Worm (Caenorhabditis elegans): ENCODE measurements around the gene Y51H7C.1.
"Not testable (repeated sequence)": the region's sequence is repeated elsewhere in the genome, so short reads cannot be mapped to it uniquely, and the experiment has no call there.

Y51H7C.1 gene

DNA sequence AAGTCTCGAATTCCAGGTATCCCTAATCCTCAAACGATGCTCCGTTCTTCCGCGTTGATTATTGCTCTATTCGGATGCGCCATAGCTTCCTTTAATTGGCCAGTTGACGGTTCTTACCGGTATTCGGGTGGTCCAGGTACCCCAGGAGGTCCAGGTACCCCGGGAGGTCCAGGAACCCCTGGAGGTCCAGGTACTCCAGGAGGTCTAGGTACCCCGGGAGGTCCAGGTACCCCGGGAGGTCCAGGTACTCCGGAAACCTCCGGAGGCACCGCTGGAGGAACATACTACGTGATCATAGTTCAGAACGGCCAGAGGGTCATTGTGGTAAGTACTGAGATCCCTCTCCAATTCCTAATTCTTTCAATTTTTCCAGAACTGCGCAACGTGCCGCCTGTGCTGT, at the start of gene Y51H7C.1:
Y51H7C.1 (plus strand) TSS at position 17 of the 400 bp plus-strand sequence.
- not testable (repeated sequence) for TF ChIP-seq ceh-36 (tag; optimal IDR thresholded peaks at IDR 0.05); F13C5.2 (tag; optimal IDR thresholded peaks at IDR 0.05); ama-1 (optimal IDR thresholded peaks at IDR 0.05)

DNA sequence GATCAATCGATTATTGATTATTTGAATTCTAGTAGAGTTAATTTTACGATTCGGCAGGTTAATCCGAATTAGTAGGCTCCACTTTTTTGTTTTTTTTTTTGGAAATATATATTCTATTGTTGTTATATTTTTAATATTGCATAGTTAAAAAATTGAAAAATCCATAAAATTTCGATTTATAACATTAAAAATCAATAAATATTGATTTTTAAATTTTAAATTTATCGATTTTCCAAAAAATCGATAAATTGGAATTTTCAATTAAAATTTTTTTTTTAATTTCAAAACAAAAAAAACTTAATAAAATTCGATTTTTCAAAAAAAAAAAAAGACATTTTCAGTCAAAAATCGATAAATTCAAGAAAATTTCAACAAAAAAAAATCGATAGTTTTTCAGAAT, 47.5 kb upstream of the Y51H7C.1 start:
- TF ChIP-seq aly-1 (tag; optimal IDR thresholded peaks at IDR 0.05) (no peak), hmbx-1 (tag; optimal IDR thresholded peaks at IDR 0.05) (no peak), ceh-13 (GFP tag; optimal IDR thresholded peaks at IDR 0.05) (no peak), hmg-4 (GFP tag; optimal IDR thresholded peaks at IDR 0.05) (no peak), ceh-36 (tag; optimal IDR thresholded peaks at IDR 0.05) (no peak), ets-7 (tag; optimal IDR thresholded peaks at IDR 0.05) (no peak), F13C5.2 (tag; optimal IDR thresholded peaks at IDR 0.05) (no peak)

DNA sequence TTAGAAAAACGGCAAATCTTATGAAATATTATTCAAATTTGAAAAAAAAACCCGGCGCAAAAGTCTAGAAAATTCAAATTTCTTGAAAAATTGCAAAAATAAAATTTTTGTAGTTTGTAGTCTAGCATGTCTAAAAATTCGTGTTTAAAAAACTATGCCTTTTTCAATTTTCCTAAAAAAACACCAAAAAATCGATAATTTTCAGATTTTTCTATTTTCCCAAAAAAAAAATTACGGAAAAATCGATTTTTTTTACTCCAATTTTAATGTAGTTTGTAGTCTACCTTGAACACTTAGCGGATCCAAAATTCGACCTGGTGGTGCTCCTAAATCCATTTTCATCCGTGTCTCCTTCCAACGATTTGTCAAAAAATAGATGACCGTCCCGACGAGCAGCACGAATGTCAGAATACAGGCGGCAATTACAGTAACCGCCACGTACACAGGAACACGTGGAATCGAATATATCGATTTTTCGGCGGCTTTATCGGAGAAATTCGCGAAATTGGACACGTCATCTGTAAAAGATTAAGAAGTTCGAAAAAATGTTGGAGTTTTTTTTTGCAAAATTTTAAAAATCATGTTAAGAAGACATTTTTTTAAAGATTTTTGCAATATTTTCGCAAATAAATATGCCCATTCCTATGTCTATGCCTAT, 46.6 kb upstream of the Y51H7C.1 start:
- no peak for TF ChIP-seq tbx-37 (GFP tag; conservative IDR thresholded peaks at IDR 0.05)

DNA sequence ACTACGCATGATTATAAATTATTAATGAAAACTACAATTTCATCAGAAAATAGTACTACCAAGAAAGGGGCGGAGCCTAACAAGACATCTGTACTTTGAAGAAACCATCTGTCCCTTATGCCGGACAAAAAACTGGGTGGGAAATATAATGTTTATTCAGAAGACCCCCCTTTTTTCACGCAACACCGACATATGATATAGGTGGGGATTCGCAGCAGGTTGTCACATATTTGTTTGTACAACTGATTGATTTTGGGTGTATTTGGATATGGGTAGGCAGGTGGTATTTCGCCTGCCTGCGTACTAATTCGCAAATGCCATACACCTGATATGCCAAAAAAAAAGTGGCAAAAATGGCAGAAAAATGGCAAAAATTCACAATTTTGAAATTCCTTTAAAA, 43.9 kb upstream of the Y51H7C.1 start, which contains the start of gene Y51H7C.10:
Y51H7C.10 (minus strand) TSS at position 101 of the 400 bp plus-strand sequence.
- TF ChIP-seq ceh-36 (tag; optimal IDR thresholded peaks at IDR 0.05) (no peak), aly-1 (tag; optimal IDR thresholded peaks at IDR 0.05) (no peak), ets-7 (tag; optimal IDR thresholded peaks at IDR 0.05) (no peak), ceh-13 (GFP tag; optimal IDR thresholded peaks at IDR 0.05) (no peak), scrt-1 (GFP tag; IDR thresholded peaks at IDR 0.05) (no peak), F13C5.2 (tag; optimal IDR thresholded peaks at IDR 0.05) (no peak), hnd-1 (tag; optimal IDR thresholded peaks at IDR 0.05) (no peak), sea-1 (GFP tag; conservative IDR thresholded peaks at IDR 0.05) (no peak), ama-1 (optimal IDR thresholded peaks at IDR 0.05) (no peak), hmg-4 (GFP tag; optimal IDR thresholded peaks at IDR 0.05) (no peak)

DNA sequence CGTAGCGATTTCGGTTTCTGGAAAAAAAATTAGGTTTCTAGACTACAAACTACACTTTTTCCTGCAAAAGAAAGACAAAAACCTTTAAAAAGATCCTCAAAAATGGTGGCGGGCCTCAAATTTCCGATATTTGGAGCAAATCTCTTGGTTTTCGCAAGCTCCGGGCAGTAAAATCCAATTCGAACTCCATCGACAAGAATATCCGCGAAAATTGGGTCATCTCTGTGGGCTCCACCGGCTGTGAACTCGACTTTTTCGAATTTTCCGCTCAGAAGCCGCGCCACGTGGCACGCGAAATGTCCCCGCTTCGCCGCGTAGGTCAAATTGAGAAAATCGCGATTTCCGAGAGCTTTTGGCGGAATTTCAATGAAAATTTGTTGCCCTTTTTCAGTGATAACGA, 30.8 kb upstream of the Y51H7C.1 start:
- TF ChIP-seq B0310.2 (tag; optimal IDR thresholded peaks at IDR 0.05): no peak
- TF ChIP-seq scrt-1 (GFP tag; IDR thresholded peaks at IDR 0.05): no peak
- no peak for TF ChIP-seq ceh-36 (tag; optimal IDR thresholded peaks at IDR 0.05)
- no peak for TF ChIP-seq ceh-13 (GFP tag; optimal IDR thresholded peaks at IDR 0.05)
- TF ChIP-seq F13C5.2 (tag; optimal IDR thresholded peaks at IDR 0.05): no peak
- TF ChIP-seq tbx-11 (GFP tag; IDR thresholded peaks at IDR 0.05): no peak
- no peak for TF ChIP-seq hmg-4 (GFP tag; optimal IDR thresholded peaks at IDR 0.05)
- no peak for TF ChIP-seq hnd-1 (tag; optimal IDR thresholded peaks at IDR 0.05)
- no peak for TF ChIP-seq flt-1 (GFP tag; IDR thresholded peaks at IDR 0.05)
- no peak for TF ChIP-seq ama-1 (optimal IDR thresholded peaks at IDR 0.05)

DNA sequence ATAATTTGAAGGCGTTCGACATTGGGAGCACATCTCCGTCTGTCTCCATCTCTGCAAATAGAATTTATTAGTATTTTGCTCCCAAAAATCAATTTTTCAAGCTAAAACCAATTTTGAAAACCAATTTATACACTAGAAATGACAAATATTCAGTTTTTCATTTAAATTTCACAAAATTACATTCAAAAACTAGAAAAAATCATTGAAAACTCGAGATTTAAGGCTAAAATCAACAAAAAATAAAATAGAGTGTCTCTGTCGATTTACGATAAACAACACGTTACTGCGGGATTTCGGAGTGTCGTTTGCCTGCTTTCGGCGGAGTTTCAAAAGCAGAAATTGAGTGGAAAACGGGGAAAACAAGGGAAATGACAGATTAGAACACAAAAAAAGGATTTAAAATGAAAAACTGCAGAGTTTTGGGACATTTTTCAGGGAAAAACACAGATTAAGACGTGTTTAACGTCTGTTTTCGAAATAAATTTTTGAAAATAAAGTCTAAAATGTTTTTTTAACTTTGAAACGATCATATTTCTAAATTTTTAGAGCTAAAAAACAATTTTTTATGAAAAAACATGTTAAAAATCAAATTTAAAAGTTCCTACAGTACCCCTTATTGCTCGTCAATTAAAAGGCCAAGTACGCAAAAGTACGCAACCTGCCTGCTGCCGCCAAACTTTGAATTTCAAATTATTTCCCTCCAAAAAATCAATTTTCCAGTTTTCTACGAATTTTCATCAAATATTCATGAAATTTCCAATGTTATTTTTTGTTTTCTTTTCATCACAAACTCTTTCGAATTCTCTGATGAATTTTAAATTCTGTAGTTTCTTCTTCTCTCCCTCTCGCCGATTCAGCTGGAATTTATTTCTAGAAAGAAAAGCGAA, 29.8 kb upstream of the Y51H7C.1 start, which contains the start of gene nol-6:
nol-6 (minus strand) TSS at position 51 of the 887 bp plus-strand sequence.
- TF ChIP-seq pes-1 (GFP tag; IDR thresholded peaks at IDR 0.05) (no peak), B0310.2 (tag; optimal IDR thresholded peaks at IDR 0.05) (no peak), hmg-4 (GFP tag; optimal IDR thresholded peaks at IDR 0.05) (no peak), ceh-13 (GFP tag; optimal IDR thresholded peaks at IDR 0.05) (no peak), hmbx-1 (tag; optimal IDR thresholded peaks at IDR 0.05) (no peak), hnd-1 (tag; optimal IDR thresholded peaks at IDR 0.05) (no peak), flt-1 (GFP tag; IDR thresholded peaks at IDR 0.05) (no peak)

DNA sequence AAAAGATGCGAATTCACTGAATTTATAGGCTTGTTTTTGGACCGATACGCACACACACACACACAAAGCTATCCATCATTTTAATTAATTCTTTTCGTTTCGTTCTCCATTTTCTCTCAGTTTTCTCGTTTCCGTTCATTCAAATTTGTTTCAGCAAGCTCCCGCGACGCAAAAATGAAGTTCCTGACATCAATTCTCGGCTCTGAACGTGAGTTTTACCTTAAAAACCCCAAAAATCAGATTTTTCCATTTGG, 29.3 kb upstream of the Y51H7C.1 start, which contains the start of gene Y51H7C.3:
Y51H7C.3 (plus strand) TSS at position 155 of the 254 bp plus-strand sequence.
- TF ChIP-seq tbx-37 (GFP tag; conservative IDR thresholded peaks at IDR 0.05): no peak
- no peak for TF ChIP-seq pes-1 (GFP tag; IDR thresholded peaks at IDR 0.05)
- TF ChIP-seq ceh-36 (tag; optimal IDR thresholded peaks at IDR 0.05): no peak
- TF ChIP-seq ceh-13 (GFP tag; optimal IDR thresholded peaks at IDR 0.05): no peak
- TF ChIP-seq hmbx-1 (tag; optimal IDR thresholded peaks at IDR 0.05): no peak
- TF ChIP-seq tra-4 (tag; optimal IDR thresholded peaks at IDR 0.05): no peak
- no peak for TF ChIP-seq ets-7 (tag; optimal IDR thresholded peaks at IDR 0.05)
- no peak for TF ChIP-seq flt-1 (GFP tag; IDR thresholded peaks at IDR 0.05)
- TF ChIP-seq scrt-1 (GFP tag; IDR thresholded peaks at IDR 0.05): no peak
- no peak for TF ChIP-seq hnd-1 (tag; optimal IDR thresholded peaks at IDR 0.05)
- no peak for TF ChIP-seq aly-1 (tag; optimal IDR thresholded peaks at IDR 0.05)
- no peak for TF ChIP-seq hmg-4 (GFP tag; optimal IDR thresholded peaks at IDR 0.05)
- TF ChIP-seq ama-1 (optimal IDR thresholded peaks at IDR 0.05): no peak
- no peak for TF ChIP-seq B0310.2 (tag; optimal IDR thresholded peaks at IDR 0.05)
- TF ChIP-seq F13C5.2 (tag; optimal IDR thresholded peaks at IDR 0.05): no peak

DNA sequence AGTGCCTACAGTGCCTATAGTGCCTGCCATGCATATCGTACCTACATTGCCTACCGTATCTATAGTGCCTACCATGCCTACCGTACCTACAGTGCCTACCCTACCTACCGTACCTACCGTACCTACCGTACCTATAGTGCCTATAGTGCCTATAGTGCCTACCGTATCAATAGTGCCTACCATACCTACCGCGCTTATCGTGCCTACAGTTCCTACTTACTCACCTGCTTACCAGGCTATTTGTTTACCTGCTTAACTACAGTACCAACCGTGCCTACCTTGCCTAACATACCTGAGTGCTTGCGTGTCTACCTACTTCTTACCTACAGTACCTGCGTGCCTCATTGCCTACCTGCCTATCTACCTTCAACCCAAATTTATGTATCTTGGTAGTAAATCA, 26.0 kb upstream of the Y51H7C.1 start:
- TF ChIP-seq tbx-11 (GFP tag; IDR thresholded peaks at IDR 0.05) (no peak), F13C5.2 (tag; optimal IDR thresholded peaks at IDR 0.05) (no peak), B0310.2 (tag; optimal IDR thresholded peaks at IDR 0.05) (no peak), sea-1 (GFP tag; conservative IDR thresholded peaks at IDR 0.05) (no peak), ama-1 (optimal IDR thresholded peaks at IDR 0.05) (no peak), hnd-1 (tag; optimal IDR thresholded peaks at IDR 0.05) (no peak), hmg-4 (GFP tag; optimal IDR thresholded peaks at IDR 0.05) (no peak), hmbx-1 (tag; optimal IDR thresholded peaks at IDR 0.05) (no peak), scrt-1 (GFP tag; IDR thresholded peaks at IDR 0.05) (no peak), ceh-13 (GFP tag; optimal IDR thresholded peaks at IDR 0.05) (no peak), ets-7 (tag; optimal IDR thresholded peaks at IDR 0.05) (no peak), pes-1 (GFP tag; IDR thresholded peaks at IDR 0.05) (no peak), flt-1 (GFP tag; IDR thresholded peaks at IDR 0.05) (no peak), ceh-36 (tag; optimal IDR thresholded peaks at IDR 0.05) (no peak), aly-1 (tag; optimal IDR thresholded peaks at IDR 0.05) (no peak), tra-4 (tag; optimal IDR thresholded peaks at IDR 0.05) (no peak), tbx-37 (GFP tag; conservative IDR thresholded peaks at IDR 0.05) (no peak)
